Fruit fly (Drosophila melanogaster) whole organism, adult: ENCODE results near the gene CG12229.

Source experiments
- CG11617 ChIP-seq: fragments of 200-800 bp; sonication (Bioruptor generic); optimal IDR thresholded peaks from 2 replicates; lab custom pipeline; 2017; ENCODE audit warnings: mild to moderate bottlenecking, missing biosample characterization, missing genetic modification reagents, missing genetic modification characterization
- CG12768 ChIP-seq: fragments of 200-800 bp; sonication (Bioruptor generic); optimal IDR thresholded peaks from 2 replicates; lab custom pipeline; 2017; ENCODE audit warnings: missing biosample characterization, missing genetic modification characterization, mild to moderate bottlenecking, moderate library complexity, missing genetic modification reagents
- CG14711 ChIP-seq: fragments of 200-800 bp; sonication (Bioruptor generic); optimal IDR thresholded peaks from 2 replicates; lab custom pipeline; 2018; ENCODE audit warnings: missing biosample characterization, mild to moderate bottlenecking, missing genetic modification characterization, moderate library complexity
- CG1620 ChIP-seq: fragments of 200-800 bp; sonication (Bioruptor generic); optimal IDR thresholded peaks from 2 replicates; lab custom pipeline; 2016; ENCODE audit warnings: missing biosample characterization, missing genetic modification characterization
- CG33017 ChIP-seq: fragments of 200-800 bp; sonication (Bioruptor generic); optimal IDR thresholded peaks from 2 replicates; lab custom pipeline; 2018; ENCODE audit warnings: missing biosample characterization, mild to moderate bottlenecking, missing genetic modification characterization, moderate library complexity
- CG5204 ChIP-seq: fragments of 200-800 bp; sonication (Bioruptor generic); optimal IDR thresholded peaks from 2 replicates; lab custom pipeline; 2016; ENCODE audit warnings: missing biosample characterization, missing genetic modification characterization
- CG7045 ChIP-seq: fragments of 200-800 bp; sonication (Bioruptor generic); optimal IDR thresholded peaks from 2 replicates; lab custom pipeline; 2017; ENCODE audit warnings: missing biosample characterization, mild to moderate bottlenecking, missing genetic modification characterization
- CG7101 ChIP-seq: fragments of 200-800 bp; sonication (Bioruptor generic); optimal IDR thresholded peaks from 2 replicates; lab custom pipeline; 2018; ENCODE audit warnings: missing biosample characterization, mild to moderate bottlenecking, missing genetic modification characterization, moderate library complexity
- Clk ChIP-seq: fragments of 200-800 bp; sonication (Bioruptor generic); optimal IDR thresholded peaks from 2 replicates; lab custom pipeline; 2017; ENCODE audit warnings: missing biosample characterization, missing genetic modification characterization
- Crg-1 ChIP-seq: fragments of 200-800 bp; sonication (Bioruptor generic); optimal IDR thresholded peaks from 2 replicates; lab custom pipeline; 2016; ENCODE audit warnings: missing biosample characterization, missing genetic modification characterization
- Hr96 ChIP-seq: fragments of 200-800 bp; sonication (Bioruptor generic); optimal IDR thresholded peaks from 2 replicates; lab custom pipeline; 2016; ENCODE audit warnings: missing biosample characterization, missing genetic modification characterization
- Mnt ChIP-seq: fragments of 200-800 bp; sonication (Bioruptor generic); optimal IDR thresholded peaks from 2 replicates; lab custom pipeline; 2016; ENCODE audit warnings: missing biosample characterization, mild to moderate bottlenecking, missing genetic modification characterization
- bab1 ChIP-seq: fragments of 200-800 bp; sonication (Bioruptor generic); optimal IDR thresholded peaks from 3 replicates; lab custom pipeline; 2019; ENCODE audit warnings: missing biosample characterization, mild to moderate bottlenecking, missing genetic modification characterization, moderate library complexity
- cic ChIP-seq: fragments of 200-800 bp; sonication (Bioruptor generic); optimal IDR thresholded peaks from 2 replicates; lab custom pipeline; 2017; ENCODE audit warnings: missing biosample characterization, mild to moderate bottlenecking, missing genetic modification characterization, moderate library complexity
- cnc ChIP-seq, 2 experiments: fragments of >200 bp; optimal IDR thresholded peaks; 2 replicates each; lab custom pipeline; 2017
- kay ChIP-seq: fragments of 200-800 bp; sonication (Bioruptor generic); peaks from one replicate; lab custom pipeline; 2016; ENCODE audit warnings: missing biosample characterization, missing genetic modification characterization, borderline replicate concordance
- ovo ChIP-seq: fragments of 200-800 bp; sonication (Bioruptor generic); optimal IDR thresholded peaks from 2 replicates; lab custom pipeline; 2016; ENCODE audit warnings: missing biosample characterization, missing genetic modification characterization
- pad ChIP-seq: fragments of 200-800 bp; sonication (Bioruptor generic); optimal IDR thresholded peaks from 3 replicates; lab custom pipeline; 2017; ENCODE audit warnings: missing biosample characterization, missing genetic modification characterization, mild to moderate bottlenecking, moderate library complexity, missing genetic modification reagents
- tj ChIP-seq: fragments of 200-800 bp; sonication (Bioruptor generic); optimal IDR thresholded peaks from 3 replicates; lab custom pipeline; 2017; ENCODE audit warnings: missing biosample characterization, mild to moderate bottlenecking, missing genetic modification characterization, moderate library complexity
- toe ChIP-seq: fragments of 200-800 bp; sonication (Bioruptor generic); optimal IDR thresholded peaks from 2 replicates; lab custom pipeline; 2016; ENCODE audit warnings: missing biosample characterization, missing genetic modification characterization

Gene CG12229

DNA sequence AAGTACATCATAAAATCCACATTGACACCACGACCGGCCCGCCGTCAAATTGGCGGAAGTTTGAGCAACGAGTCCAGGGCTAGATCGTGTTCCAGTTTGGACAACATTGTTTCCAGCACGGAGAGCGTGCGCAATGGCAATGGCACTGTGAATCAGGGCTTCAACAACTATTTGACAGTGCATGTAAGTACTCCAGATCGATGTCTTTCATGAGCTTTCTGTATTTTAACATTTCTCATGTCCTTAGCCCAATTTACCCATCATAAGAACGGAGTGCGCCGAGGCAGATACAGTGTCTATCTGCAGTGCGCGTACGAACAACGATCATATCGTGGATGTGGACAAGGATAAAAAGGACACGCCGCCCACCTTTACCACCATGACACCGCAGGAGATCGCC, 37.7 kb upstream of the CG12229 start:
- TF ChIP-seq CG33017 (no peak), CG14711 (tag; lab: Kevin White, UChicago) (no peak), CG12768 (GFP tag; lab: Kevin White, UChicago) (no peak), Crg-1 (GFP tag; lab: Kevin White, UChicago) (no peak), toe (no peak), CG7045 (GFP tag; lab: Kevin White, UChicago) (no peak), Mnt (GFP tag; lab: Kevin White, UChicago) (no peak), cnc (optimal IDR thresholded peaks at IDR 0.05; lab: Kevin White, UChicago) (no peak), pad (GFP tag; lab: Kevin White, UChicago) (no peak), ovo (GFP tag; lab: Kevin White, UChicago) (no peak), CG5204 (GFP tag; lab: Kevin White, UChicago) (no peak), Hr96 (GFP tag; lab: Kevin White, UChicago) (no peak), cic (GFP tag; lab: Kevin White, UChicago) (no peak), bab1 (GFP tag; lab: Kevin White, UChicago) (no peak)

DNA sequence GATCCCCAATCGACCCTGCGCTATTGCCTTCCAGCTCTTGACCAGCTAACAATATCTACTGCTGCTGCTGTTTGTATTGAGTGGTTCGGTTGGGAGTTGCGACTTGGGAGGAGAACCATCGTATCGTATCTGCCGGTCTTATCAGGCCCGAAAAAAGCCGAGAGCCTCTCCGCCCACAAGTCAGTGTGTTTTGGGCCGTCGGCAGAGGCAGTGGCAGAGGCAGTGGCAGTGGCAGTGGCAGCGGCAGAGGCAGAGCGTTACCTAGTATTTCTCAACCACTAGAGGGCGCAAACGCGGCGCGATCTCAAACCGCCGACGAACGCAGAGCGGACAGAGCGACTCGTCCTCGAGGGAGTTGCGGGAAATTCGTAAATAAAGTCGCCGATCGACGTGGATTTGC, 33.9 kb upstream of the CG12229 start, which contains the start of gene SecCl:
TSS of gene SecCl (plus strand) at position 18 of the 400 bp plus-strand sequence.
- no peak for TF ChIP-seq CG1620 (GFP tag; lab: Kevin White, UChicago)
- TF ChIP-seq bab1 (GFP tag; lab: Kevin White, UChicago) = no peak
- no peak for TF ChIP-seq Hr96 (GFP tag; lab: Kevin White, UChicago)
- no peak for TF ChIP-seq kay
- TF ChIP-seq tj (GFP tag; lab: Kevin White, UChicago) = no peak
- no peak for TF ChIP-seq Mnt (GFP tag; lab: Kevin White, UChicago)
- TF ChIP-seq CG33017 = no peak
- no peak for TF ChIP-seq CG14711 (tag; lab: Kevin White, UChicago)
- no peak for TF ChIP-seq CG12768 (GFP tag; lab: Kevin White, UChicago)
- TF ChIP-seq Crg-1 (GFP tag; lab: Kevin White, UChicago) = no peak
- no peak for TF ChIP-seq ovo (GFP tag; lab: Kevin White, UChicago)
- TF ChIP-seq CG7045 (GFP tag; lab: Kevin White, UChicago) = no peak
- no peak for TF ChIP-seq CG11617 (GFP tag; lab: Kevin White, UChicago)
- no peak for TF ChIP-seq cnc (optimal IDR thresholded peaks at IDR 0.05; lab: Kevin White, UChicago)
- no peak for TF ChIP-seq Clk (GFP tag; lab: Kevin White, UChicago)
- TF ChIP-seq cic (GFP tag; lab: Kevin White, UChicago) = no peak

DNA sequence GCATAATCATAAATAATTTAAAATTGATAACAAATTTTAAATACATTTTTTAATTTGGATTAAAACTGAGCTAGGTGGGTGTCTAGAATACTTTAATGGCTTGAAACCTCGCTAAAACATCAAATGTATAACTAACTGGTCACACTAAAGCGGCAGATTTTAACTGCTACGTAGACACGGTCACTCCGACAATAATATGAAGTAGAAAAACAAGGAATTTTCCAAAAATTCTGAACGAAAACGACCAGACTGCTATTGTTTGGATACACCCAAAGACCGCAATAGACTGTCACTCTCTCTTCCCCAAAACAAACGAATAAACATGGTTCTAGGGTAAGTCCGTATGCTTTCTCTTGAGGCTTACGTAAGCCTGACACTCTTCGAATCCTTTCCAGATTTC, 29.6 kb upstream of the CG12229 start, which contains the start of gene QIL1:
TSS of gene QIL1 (plus strand) at position 142 of the 400 bp plus-strand sequence.
- no peak for TF ChIP-seq pad (GFP tag; lab: Kevin White, UChicago)
- peak; percentile 35 for TF ChIP-seq bab1 (GFP tag; lab: Kevin White, UChicago)

DNA sequence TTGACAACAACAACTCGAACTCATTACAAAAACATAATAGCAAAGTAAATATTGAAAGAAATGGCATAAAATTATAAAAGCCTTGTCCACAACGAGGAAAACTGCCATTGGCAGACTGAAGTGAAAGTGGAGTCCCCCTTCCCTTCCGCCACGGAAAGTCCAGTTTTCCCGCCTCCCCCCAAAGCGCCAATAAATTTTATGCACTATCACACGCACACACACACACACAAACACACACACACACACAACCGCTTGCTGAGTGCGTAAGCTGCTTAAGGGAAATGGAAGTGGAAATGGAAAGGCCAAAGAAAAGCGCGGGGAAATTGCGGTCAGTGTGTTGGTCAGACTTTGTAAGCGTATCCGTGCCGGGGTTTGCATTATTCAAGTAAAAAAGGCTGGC, 26.2 kb upstream of the CG12229 start:
- no peak for TF ChIP-seq CG33017
- no peak for TF ChIP-seq Mnt (GFP tag; lab: Kevin White, UChicago)
- no peak for TF ChIP-seq cnc (optimal IDR thresholded peaks at IDR 0.05; lab: Kevin White, UChicago)
- TF ChIP-seq ovo (GFP tag; lab: Kevin White, UChicago) = no peak
- TF ChIP-seq CG12768 (GFP tag; lab: Kevin White, UChicago) = no peak
- no peak for TF ChIP-seq bab1 (GFP tag; lab: Kevin White, UChicago)

DNA sequence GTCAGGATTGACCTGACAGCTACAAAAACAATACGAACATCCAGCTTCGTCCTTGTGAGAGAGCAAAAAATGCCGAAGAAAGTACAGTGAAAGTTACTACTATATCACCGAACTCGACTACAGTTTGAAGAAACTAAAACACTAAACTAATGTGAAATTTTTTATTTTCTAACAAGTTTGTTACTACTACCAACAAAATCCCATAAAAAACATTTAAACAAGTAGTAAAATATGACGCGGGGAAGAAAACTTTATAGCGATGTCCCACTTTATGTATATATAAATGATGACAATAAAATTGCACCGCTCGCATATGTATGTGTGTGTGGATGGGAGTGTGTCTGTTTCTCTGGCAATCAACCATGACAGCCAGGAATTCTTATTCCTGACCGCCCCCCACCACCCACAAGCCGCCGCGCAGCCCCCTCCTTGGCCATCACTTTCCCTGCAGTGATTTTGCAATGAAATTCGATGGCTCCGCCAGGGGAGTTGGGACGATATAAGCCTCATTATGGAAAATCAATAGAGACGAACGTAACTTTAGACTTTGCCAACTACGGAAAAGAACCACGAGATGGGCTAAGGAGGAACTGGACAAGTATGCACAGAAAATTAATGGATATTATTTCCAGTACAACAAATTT, 25.3 kb upstream of the CG12229 start:
- TF ChIP-seq Hr96 (GFP tag; lab: Kevin White, UChicago) = no peak
- TF ChIP-seq Mnt (GFP tag; lab: Kevin White, UChicago) = no peak
- no peak for TF ChIP-seq CG33017
- TF ChIP-seq CG1620 (GFP tag; lab: Kevin White, UChicago) = no peak
- no peak for TF ChIP-seq CG7101 (tag; lab: Kevin White, UChicago)
- TF ChIP-seq pad (GFP tag; lab: Kevin White, UChicago) = no peak
- TF ChIP-seq CG5204 (GFP tag; lab: Kevin White, UChicago) = no peak
- TF ChIP-seq CG11617 (GFP tag; lab: Kevin White, UChicago) = no peak

DNA sequence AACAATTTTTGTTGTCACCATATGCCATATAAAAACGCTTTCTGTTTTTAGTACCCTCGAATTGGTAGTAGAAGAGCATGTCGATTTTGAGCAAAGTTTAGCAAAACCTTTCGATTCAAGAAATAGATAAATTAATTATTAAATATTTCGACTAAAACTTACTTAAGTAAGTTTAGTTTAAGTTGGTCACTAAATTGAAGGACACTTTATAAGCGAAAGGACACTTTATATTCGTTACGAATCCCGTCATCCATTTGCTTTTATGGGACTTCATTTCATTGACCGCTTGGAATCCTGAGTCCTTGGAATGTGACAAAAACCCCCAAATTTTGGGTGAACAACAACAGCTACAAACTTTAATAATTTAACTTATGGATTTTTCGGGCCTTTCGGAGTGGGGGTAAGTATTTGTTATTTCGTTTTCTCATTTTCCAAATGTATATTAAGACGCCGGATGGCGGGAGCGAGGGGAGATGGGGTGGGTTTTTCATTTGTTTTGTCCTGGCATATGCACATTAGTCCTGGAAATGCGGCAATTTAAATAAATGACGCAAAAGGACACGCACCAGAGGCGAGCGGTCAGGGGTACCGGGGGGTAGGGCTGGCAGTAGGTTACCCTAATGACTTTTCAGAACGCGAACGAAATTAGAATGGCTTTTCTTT, 22.8 kb upstream of the CG12229 start:
- TF ChIP-seq cnc (optimal IDR thresholded peaks at IDR 0.05; lab: Kevin White, UChicago) (no peak), Hr96 (GFP tag; lab: Kevin White, UChicago) (no peak), CG5204 (GFP tag; lab: Kevin White, UChicago) (no peak), Clk (GFP tag; lab: Kevin White, UChicago) (no peak), kay (peak; percentile 55)
